Fruit fly (Drosophila melanogaster): ENCODE measurements around the gene CG43965.

The CG43965 gene

DNA sequence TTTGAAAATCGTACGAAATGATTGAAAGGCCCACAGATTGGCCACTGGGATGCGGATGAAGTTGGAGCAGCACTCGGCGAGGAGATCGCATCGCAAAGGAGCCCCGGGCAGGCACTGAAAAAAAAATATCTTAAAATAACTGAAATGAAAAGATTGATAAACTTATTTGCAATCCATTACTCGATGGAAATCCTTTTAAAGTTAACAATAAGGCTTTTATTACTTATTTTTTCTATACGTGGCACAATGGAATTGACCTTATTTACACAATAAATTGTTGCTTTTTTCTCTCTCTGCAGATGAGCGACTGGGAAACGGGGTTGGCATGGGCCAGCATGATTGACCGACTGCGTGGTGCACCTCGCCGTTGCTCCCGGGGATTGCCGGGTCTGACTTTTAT lies 25.7 kb upstream of the CG43965 start:
- TF ChIP-seq Dll (optimal IDR thresholded peaks at IDR 0.05) = no peak
- TF ChIP-seq psq (optimal IDR thresholded peaks at IDR 0.05) = no peak
- TF ChIP-seq EcR (GFP tag; optimal IDR thresholded peaks at IDR 0.05) = no peak
- no peak for TF ChIP-seq CG8478 (optimal IDR thresholded peaks at IDR 0.05)
- TF ChIP-seq usp (GFP tag; optimal IDR thresholded peaks at IDR 0.05) = no peak
- no peak for TF ChIP-seq pan (optimal IDR thresholded peaks at IDR 0.05)

- no peak for TF ChIP-seq Dll (optimal IDR thresholded peaks at IDR 0.05)
- no peak for TF ChIP-seq CG8478 (optimal IDR thresholded peaks at IDR 0.05)
- no peak for TF ChIP-seq psq (optimal IDR thresholded peaks at IDR 0.05)
- TF ChIP-seq pan (optimal IDR thresholded peaks at IDR 0.05) = no peak
- TF ChIP-seq EcR (GFP tag; optimal IDR thresholded peaks at IDR 0.05) = no peak
- TF ChIP-seq usp (GFP tag; optimal IDR thresholded peaks at IDR 0.05) = no peak
These were observed 24.4 kb upstream of the CG43965 start, which contains the start of gene CG13306 for dm6 chr3L:8749676-8750654. CG13306 (minus strand) TSS chr3L:8749726.

dm6 chr3L:8748839-8749238 lies 23.3 kb upstream of the CG43965 start:
- no peak for TF ChIP-seq Dll (optimal IDR thresholded peaks at IDR 0.05)
- TF ChIP-seq psq (optimal IDR thresholded peaks at IDR 0.05) = no peak
- no peak for TF ChIP-seq usp (GFP tag; optimal IDR thresholded peaks at IDR 0.05)
- no peak for TF ChIP-seq EcR (GFP tag; optimal IDR thresholded peaks at IDR 0.05)
- TF ChIP-seq pan (optimal IDR thresholded peaks at IDR 0.05) = no peak
- no peak for TF ChIP-seq CG8478 (optimal IDR thresholded peaks at IDR 0.05)

dm6 chr3L:8748323-8748722 lies 22.7 kb upstream of the CG43965 start:
- TF ChIP-seq CG8478 (optimal IDR thresholded peaks at IDR 0.05) (no peak), Dll (optimal IDR thresholded peaks at IDR 0.05) (no peak), EcR (GFP tag; optimal IDR thresholded peaks at IDR 0.05) (no peak), psq (optimal IDR thresholded peaks at IDR 0.05) (no peak), pan (optimal IDR thresholded peaks at IDR 0.05) (no peak), usp (GFP tag; optimal IDR thresholded peaks at IDR 0.05) (no peak)

dm6 chr3L:8746519-8746918 lies 20.9 kb upstream of the CG43965 start:
- TF ChIP-seq Dll (optimal IDR thresholded peaks at IDR 0.05) (no peak), EcR (GFP tag; optimal IDR thresholded peaks at IDR 0.05) (no peak), usp (GFP tag; optimal IDR thresholded peaks at IDR 0.05) (no peak), CG8478 (optimal IDR thresholded peaks at IDR 0.05) (no peak), psq (optimal IDR thresholded peaks at IDR 0.05) (no peak), pan (optimal IDR thresholded peaks at IDR 0.05) (no peak)

DNA sequence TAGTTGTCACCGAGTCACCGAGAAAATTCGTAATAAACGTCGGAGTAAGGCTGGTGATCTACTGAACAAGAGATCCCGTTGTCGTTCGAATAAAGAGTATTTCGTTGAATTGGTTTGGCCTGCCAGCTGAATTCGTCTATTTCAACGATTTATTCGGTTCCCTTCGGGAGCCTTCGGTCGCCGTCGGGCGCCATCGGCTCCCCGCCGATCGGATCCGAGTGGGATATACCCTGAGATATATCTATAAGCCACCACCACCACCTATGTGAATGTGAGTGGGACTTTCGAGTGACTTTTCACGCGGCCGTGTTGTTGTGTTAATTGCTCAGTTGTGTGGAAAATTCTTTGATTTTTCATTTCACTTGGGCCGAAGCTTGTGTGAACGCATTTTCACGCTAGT lies 19.6 kb upstream of the CG43965 start, which contains the start of gene Prm:
Prm (minus strand) TSS at position 101 of the 400 bp plus-strand sequence.
- TF ChIP-seq psq (optimal IDR thresholded peaks at IDR 0.05) (no peak), pan (optimal IDR thresholded peaks at IDR 0.05) (no peak), usp (GFP tag; optimal IDR thresholded peaks at IDR 0.05) (no peak), EcR (GFP tag; optimal IDR thresholded peaks at IDR 0.05) (no peak), Dll (optimal IDR thresholded peaks at IDR 0.05) (no peak), CG8478 (optimal IDR thresholded peaks at IDR 0.05) (no peak)

dm6 chr3L:8741051-8741468 lies 15.5 kb upstream of the CG43965 start:
- TF ChIP-seq Dll (optimal IDR thresholded peaks at IDR 0.05) (no peak), CG8478 (optimal IDR thresholded peaks at IDR 0.05) (no peak), psq (optimal IDR thresholded peaks at IDR 0.05) (no peak), EcR (GFP tag; optimal IDR thresholded peaks at IDR 0.05) (no peak), usp (GFP tag; optimal IDR thresholded peaks at IDR 0.05) (no peak), pan (optimal IDR thresholded peaks at IDR 0.05) (no peak)

DNA sequence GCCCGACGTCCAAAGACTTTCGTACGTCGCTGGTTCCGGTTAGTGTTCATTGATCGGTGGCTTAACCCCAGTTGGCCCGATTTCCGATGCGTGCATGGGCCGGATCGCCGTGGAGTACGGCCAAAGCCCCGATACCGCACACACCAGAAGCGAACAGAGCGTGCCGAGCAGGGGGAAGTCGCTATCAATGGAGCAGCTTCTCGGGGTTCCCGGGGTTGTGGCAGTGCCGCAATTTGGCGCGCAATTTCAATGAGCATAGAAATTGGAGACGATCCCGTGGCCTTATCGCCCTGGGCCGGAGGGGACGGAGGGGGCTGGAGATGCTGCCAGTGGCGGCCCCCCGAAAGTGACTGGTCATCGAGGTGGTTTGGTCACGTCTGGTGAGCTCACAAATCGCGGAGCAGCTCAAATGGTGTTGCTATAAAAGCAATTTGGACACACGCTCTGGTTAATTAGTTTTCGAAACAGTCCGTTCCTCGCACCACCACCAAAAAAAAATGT lies 6.0 kb upstream of the CG43965 start, which contains the start of gene Cp16:
Cp16 (plus strand) TSS at position 451 of the 501 bp plus-strand sequence.
- TF ChIP-seq usp (GFP tag; optimal IDR thresholded peaks at IDR 0.05) (no peak), psq (optimal IDR thresholded peaks at IDR 0.05) (no peak), pan (optimal IDR thresholded peaks at IDR 0.05) (no peak), EcR (GFP tag; optimal IDR thresholded peaks at IDR 0.05) (no peak), CG8478 (optimal IDR thresholded peaks at IDR 0.05) (no peak), Dll (optimal IDR thresholded peaks at IDR 0.05) (no peak)

- TF ChIP-seq pan (optimal IDR thresholded peaks at IDR 0.05) (no peak), EcR (GFP tag; optimal IDR thresholded peaks at IDR 0.05) (no peak), CG8478 (optimal IDR thresholded peaks at IDR 0.05) (no peak), Dll (optimal IDR thresholded peaks at IDR 0.05) (no peak), psq (optimal IDR thresholded peaks at IDR 0.05) (no peak)
These were observed 4.0 kb upstream of the CG43965 start, which contains the start of gene Cp19 for dm6 chr3L:8729565-8729964. Cp19 (plus strand) TSS chr3L:8729865.

dm6 chr3L:8728181-8728580 lies 2.6 kb upstream of the CG43965 start, which contains the start of gene Cp15:
Cp15 (plus strand) TSS chr3L:8728481.
- TF ChIP-seq EcR (GFP tag; optimal IDR thresholded peaks at IDR 0.05) (no peak), Dll (optimal IDR thresholded peaks at IDR 0.05) (no peak), CG8478 (optimal IDR thresholded peaks at IDR 0.05) (no peak), psq (optimal IDR thresholded peaks at IDR 0.05) (no peak), usp (GFP tag; optimal IDR thresholded peaks at IDR 0.05) (no peak), pan (optimal IDR thresholded peaks at IDR 0.05) (no peak)

DNA sequence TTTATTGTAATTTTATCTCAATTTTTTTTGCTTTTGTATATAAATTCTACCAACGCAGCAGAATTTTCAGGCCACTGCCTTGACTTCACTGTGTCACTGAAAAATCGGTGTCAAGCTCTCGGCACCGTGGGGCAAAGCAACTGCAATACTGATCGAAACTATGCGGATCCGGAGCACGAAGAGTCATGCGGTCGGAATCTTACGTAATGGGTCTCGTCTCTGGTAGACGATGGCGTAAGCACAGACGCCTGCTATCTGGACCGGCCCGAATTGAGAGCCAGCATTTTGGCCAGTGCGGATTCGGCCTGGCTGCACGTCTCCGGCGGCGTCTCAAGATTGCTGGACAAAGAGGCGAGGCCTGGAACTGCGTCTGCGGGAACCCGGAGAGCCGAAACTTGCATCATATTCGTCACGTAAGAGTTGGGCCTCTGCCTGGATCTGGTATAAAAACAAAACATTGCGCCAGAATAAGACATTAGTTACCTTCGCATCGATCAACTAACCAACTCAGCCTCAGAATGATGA lies 805 bp upstream of the CG43965 start, which contains the start of gene Cp18:
Cp18 (plus strand) TSS at position 475 of the 525 bp plus-strand sequence.
- no peak for TF ChIP-seq usp (GFP tag; optimal IDR thresholded peaks at IDR 0.05)
- TF ChIP-seq Dll (optimal IDR thresholded peaks at IDR 0.05) = no peak
- no peak for TF ChIP-seq CG8478 (optimal IDR thresholded peaks at IDR 0.05)
- no peak for TF ChIP-seq psq (optimal IDR thresholded peaks at IDR 0.05)
- TF ChIP-seq pan (optimal IDR thresholded peaks at IDR 0.05) = no peak
- TF ChIP-seq EcR (GFP tag; optimal IDR thresholded peaks at IDR 0.05) = no peak

Data from whole organism.